Fruit fly (Drosophila melanogaster) S2 (cell line): Measurements from ENCODE around the gene CG43318.

ENCODE experiments used
- CG8478 ChIP-seq: fragments of >200 bp; optimal IDR thresholded peaks from 2 replicates; lab custom pipeline; 2018
- CTCF ChIP-seq, 2 experiments: fragments of >200 bp; optimal IDR thresholded peaks; 2 replicates each; lab custom pipeline; 2018

DNA sequence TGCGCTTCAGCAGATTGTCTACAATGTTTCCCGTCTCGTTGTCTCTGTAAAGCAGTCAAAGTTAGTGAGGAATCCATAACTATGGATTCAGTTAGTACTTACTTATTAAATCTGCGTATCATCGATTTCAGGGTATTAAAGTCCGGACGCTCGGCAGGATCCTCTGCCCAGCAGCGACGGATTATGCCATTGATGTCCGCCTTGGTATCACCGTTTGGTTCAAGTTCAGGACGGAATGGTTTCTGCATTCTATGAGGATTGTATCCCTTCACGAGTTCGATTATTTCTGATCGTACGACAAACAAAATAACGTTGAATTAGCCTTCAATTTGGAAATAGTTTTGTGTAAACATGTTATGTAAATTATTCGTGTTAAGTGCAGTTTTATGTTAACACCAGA, 26.7 kb upstream of the CG43318 start, which contains the start of gene CG9632:
- TF ChIP-seq CTCF (optimal IDR thresholded peaks at IDR 0.05; lab: Kevin White, UChicago): no peak
- no peak for TF ChIP-seq CG8478
